Worm (Caenorhabditis elegans): ENCODE data around the gene dpy-26.

ce11 chrIV:12443936-12444335 is 7.2 kb downstream of the dpy-26 start, which contains the start of gene C25G4.2:
- TF ChIP-seq nhr-237 (tag; optimal IDR thresholded peaks at IDR 0.05) (no peak), snpc-4 (tag; optimal IDR thresholded peaks at IDR 0.05) (no peak), ham-2 (GFP tag; optimal IDR thresholded peaks at IDR 0.05) (no peak), elt-1 (tag; optimal IDR thresholded peaks at IDR 0.05; ENCODE audit: borderline replicate concordance, insufficient read depth) (no peak), mab-5 (tag; optimal IDR thresholded peaks at IDR 0.05) (no peak), nhr-28 (tag; optimal IDR thresholded peaks at IDR 0.05) (no peak), sptf-1 (tag; optimal IDR thresholded peaks at IDR 0.05) (no peak), ztf-11 (tag; optimal IDR thresholded peaks at IDR 0.05) (no peak), pha-4 (tag; optimal IDR thresholded peaks at IDR 0.05) (no peak), unc-62 (GFP tag; optimal IDR thresholded peaks at IDR 0.05) (no peak), lin-13 (tag; optimal IDR thresholded peaks at IDR 0.05) (no peak), nhr-12 (tag; optimal IDR thresholded peaks at IDR 0.05) (no peak)
